Worm (Caenorhabditis elegans): ENCODE data around the gene cest-4.
A peak's percentile ranks its signal among the peaks of the same experiment; 100 is the strongest.

Gene cest-4

ce11 chrIV:6806475-6807063 is 4.4 kb upstream of the cest-4 start, which contains the start of gene C17H12.10 (continued):
- no peak for TF ChIP-seq nhr-12 (tag; optimal IDR thresholded peaks at IDR 0.05)
- peak; percentile 39 for TF ChIP-seq nhr-47 (tag; optimal IDR thresholded peaks at IDR 0.05)
- no peak for TF ChIP-seq xbp-1 (tag; optimal IDR thresholded peaks at IDR 0.05)
- TF ChIP-seq skn-1 (tag; optimal IDR thresholded peaks at IDR 0.05): peak; percentile 56
- no peak for TF ChIP-seq zip-4 (GFP tag; optimal IDR thresholded peaks at IDR 0.05)
- no peak for TF ChIP-seq vab-15 (tag; optimal IDR thresholded peaks at IDR 0.05)
- no peak for TF ChIP-seq jun-1 (tag; optimal IDR thresholded peaks at IDR 0.05)
- peak; percentile 47 for TF ChIP-seq fkh-8 (tag; optimal IDR thresholded peaks at IDR 0.05)
- no peak for TF ChIP-seq ceh-88 (GFP tag; IDR thresholded peaks at IDR 0.05)
- no peak for TF ChIP-seq ama-1 (optimal IDR thresholded peaks at IDR 0.05)
- no peak for TF ChIP-seq ceh-8 (GFP tag; optimal IDR thresholded peaks at IDR 0.05)
- TF ChIP-seq ztf-11 (tag; optimal IDR thresholded peaks at IDR 0.05): no peak
- TF ChIP-seq lsy-2 (tag; optimal IDR thresholded peaks at IDR 0.05): peak in 1 of 2 experiments; percentile 67
- no peak for TF ChIP-seq hlh-17 (GFP tag; optimal IDR thresholded peaks at IDR 0.05; ENCODE audit: borderline replicate concordance)
- TF ChIP-seq nhr-20 (tag; optimal IDR thresholded peaks at IDR 0.05): no peak
- no peak for TF ChIP-seq alr-1 (tag; optimal IDR thresholded peaks at IDR 0.05; ENCODE audit: borderline replicate concordance)
- TF ChIP-seq lir-3 (tag; optimal IDR thresholded peaks at IDR 0.05; ENCODE audit: poor library complexity): no peak
- no peak for TF ChIP-seq pax-3 (tag; optimal IDR thresholded peaks at IDR 0.05)
- TF ChIP-seq snpc-4 (tag; optimal IDR thresholded peaks at IDR 0.05): peak; percentile 32
- no peak for TF ChIP-seq mef-2 (tag; optimal IDR thresholded peaks at IDR 0.05)
- no peak for TF ChIP-seq nhr-28 (tag; optimal IDR thresholded peaks at IDR 0.05)
- no peak for TF ChIP-seq C16A3.4 (tag; optimal IDR thresholded peaks at IDR 0.05)
- TF ChIP-seq elt-3 (tag; optimal IDR thresholded peaks at IDR 0.05): no peak
- no peak for TF ChIP-seq nhr-76 (tag; optimal IDR thresholded peaks at IDR 0.05)
- peak; percentile 13 to 26 for TF ChIP-seq efl-1 (optimal IDR thresholded peaks at IDR 0.05)
- no peak for TF ChIP-seq efl-1 (GFP tag; optimal IDR thresholded peaks at IDR 0.05 in 1 of 2)
- no peak for TF ChIP-seq ets-5 (GFP tag; IDR thresholded peaks at IDR 0.05)
- no peak for TF ChIP-seq blmp-1 (tag; optimal IDR thresholded peaks at IDR 0.05)
- no peak for TF ChIP-seq ceh-63 (GFP tag; optimal IDR thresholded peaks at IDR 0.05)
- no peak for TF ChIP-seq mab-9 (GFP tag; IDR thresholded peaks at IDR 0.05)
- no peak for TF ChIP-seq nhr-84 (tag; optimal IDR thresholded peaks at IDR 0.05)
- TF ChIP-seq F16B12.6 (tag; optimal IDR thresholded peaks at IDR 0.05): no peak
- no peak for TF ChIP-seq ces-1 (GFP tag; optimal IDR thresholded peaks at IDR 0.05)
- no peak for TF ChIP-seq nhr-11 (tag; optimal IDR thresholded peaks at IDR 0.05)
- TF ChIP-seq nhr-85 (tag): no peak
- no peak for TF ChIP-seq ztf-4 (tag; optimal IDR thresholded peaks at IDR 0.05)
- TF ChIP-seq swsn-7 (tag; optimal IDR thresholded peaks at IDR 0.05): peak; percentile 8
- no peak for TF ChIP-seq unc-30 (tag; optimal IDR thresholded peaks at IDR 0.05)
- TF ChIP-seq dpl-1 (GFP tag; optimal IDR thresholded peaks at IDR 0.05): no peak
- TF ChIP-seq unc-62 (GFP tag; optimal IDR thresholded peaks at IDR 0.05): no peak
- peak; percentile 18 for TF ChIP-seq unc-86 (tag; optimal IDR thresholded peaks at IDR 0.05)
- TF ChIP-seq mep-1 (tag; optimal IDR thresholded peaks at IDR 0.05): peak; percentile 15
- TF ChIP-seq nhr-71 (tag; optimal IDR thresholded peaks at IDR 0.05): peak; percentile 48
- TF ChIP-seq tbx-2 (tag; optimal IDR thresholded peaks at IDR 0.05): no peak
- TF ChIP-seq grh-1 (GFP tag; IDR thresholded peaks at IDR 0.05): no peak
- TF ChIP-seq ceh-90 (tag; optimal IDR thresholded peaks at IDR 0.05): no peak
- peak in 1 of 2 experiments; percentile 21 for TF ChIP-seq lin-35 (GFP tag; optimal IDR thresholded peaks at IDR 0.05)
- peak; percentile 77 for TF ChIP-seq fkh-10 (GFP tag; optimal IDR thresholded peaks at IDR 0.05)
